Worm (Caenorhabditis elegans) whole organism, mixed stage, embryonic: Measurements from ENCODE around the gene gtf-2E2.

Experiments used
- M03D4.4 ChIP-seq: sonication (generic microtip); optimal IDR thresholded peaks from 2 replicates; lab custom pipeline; 2017; ENCODE audit warnings: mild to moderate bottlenecking, missing genetic modification characterization, missing compliant biosample characterization
- bed-3 ChIP-seq: fragments of 200-800 bp; sonication (Bioruptor generic); optimal IDR thresholded peaks from 3 replicates; lab custom pipeline; 2018; ENCODE audit warnings: mild to moderate bottlenecking, missing genetic modification characterization, moderate library complexity, missing compliant biosample characterization
- blmp-1 ChIP-seq: fragments of 150-350 bp; optimal IDR thresholded peaks from 2 replicates; lab custom pipeline; 2014; ENCODE audit warnings: missing biosample characterization, missing genetic modification characterization
- ceh-39 ChIP-seq: fragments of 150-350 bp; optimal IDR thresholded peaks from 2 replicates; lab custom pipeline; 2014; ENCODE audit warnings: missing biosample characterization, missing genetic modification characterization
- ceh-43 ChIP-seq: fragments of 200-800 bp; sonication (Bioruptor generic); optimal IDR thresholded peaks from 2 replicates; lab custom pipeline; 2018; ENCODE audit warnings: mild to moderate bottlenecking, missing genetic modification characterization, moderate library complexity, missing compliant biosample characterization
- ceh-83 ChIP-seq: fragments of 200-800 bp; sonication (Bioruptor generic); optimal IDR thresholded peaks from 2 replicates; lab custom pipeline; 2018; ENCODE audit warnings: mild to moderate bottlenecking, missing genetic modification characterization, missing compliant biosample characterization
- ces-1 ChIP-seq: fragments of 150-350 bp; optimal IDR thresholded peaks from 2 replicates; lab custom pipeline; 2014; ENCODE audit warnings: missing biosample characterization, missing genetic modification reagents, missing genetic modification characterization
- cnd-1 ChIP-seq: fragments of 200-800 bp; sonication (Bioruptor generic); optimal IDR thresholded peaks from 2 replicates; lab custom pipeline; 2018; ENCODE audit warnings: mild to moderate bottlenecking, missing genetic modification characterization, missing compliant biosample characterization
- elt-1 ChIP-seq: sonication (generic microtip); optimal IDR thresholded peaks from 2 replicates; lab custom pipeline; 2017; ENCODE audit warnings: missing genetic modification characterization, mild to moderate bottlenecking, missing compliant biosample characterization, antibody characterized with exemption, moderate library complexity, borderline replicate concordance; ENCODE audit not compliant: insufficient read depth
- elt-3 ChIP-seq: fragments of 150-350 bp; optimal IDR thresholded peaks from 2 replicates; lab custom pipeline; 2014; ENCODE audit warnings: missing biosample characterization, missing genetic modification characterization
- ham-2 ChIP-seq: fragments of 200-800 bp; sonication (Bioruptor generic); optimal IDR thresholded peaks from 2 replicates; lab custom pipeline; 2018; ENCODE audit warnings: mild to moderate bottlenecking, missing genetic modification characterization, missing compliant biosample characterization
- hlh-1 ChIP-seq: fragments of 150-350 bp; optimal IDR thresholded peaks from 2 replicates; lab custom pipeline; 2014; ENCODE audit warnings: missing biosample characterization, missing genetic modification reagents, missing genetic modification characterization
- lin-13 ChIP-seq: fragments of 150-350 bp; optimal IDR thresholded peaks from 2 replicates; lab custom pipeline; 2014; ENCODE audit warnings: missing biosample characterization, missing genetic modification characterization
- lin-32 ChIP-seq: fragments of 200-800 bp; sonication (Bioruptor generic); optimal IDR thresholded peaks from 2 replicates; lab custom pipeline; 2018; ENCODE audit warnings: mild to moderate bottlenecking, missing genetic modification characterization, missing compliant biosample characterization
- lsy-2 ChIP-seq: fragments of 150-350 bp; optimal IDR thresholded peaks from 2 replicates; lab custom pipeline; 2014; ENCODE audit warnings: missing biosample characterization, missing genetic modification characterization
- mab-5 ChIP-seq: fragments of 150-350 bp; optimal IDR thresholded peaks from 2 replicates; lab custom pipeline; 2014; ENCODE audit warnings: missing biosample characterization, missing genetic modification characterization
- mep-1 ChIP-seq: fragments of 150-350 bp; optimal IDR thresholded peaks from 2 replicates; lab custom pipeline; 2017; ENCODE audit warnings: missing biosample characterization, missing genetic modification reagents, missing genetic modification characterization, inconsistent platforms
- mls-2 ChIP-seq: sonication (generic microtip); optimal IDR thresholded peaks from 2 replicates; lab custom pipeline; 2016; ENCODE audit warnings: mild to moderate bottlenecking, missing genetic modification characterization, moderate library complexity, missing compliant biosample characterization
- nhr-2 ChIP-seq: fragments of 150-350 bp; optimal IDR thresholded peaks from 2 replicates; lab custom pipeline; 2014; ENCODE audit warnings: missing biosample characterization, missing genetic modification characterization
- nhr-237 ChIP-seq: fragments of 150-350 bp; optimal IDR thresholded peaks from 2 replicates; lab custom pipeline; 2014; ENCODE audit warnings: missing biosample characterization, missing genetic modification characterization
- nhr-28 ChIP-seq: fragments of 150-350 bp; optimal IDR thresholded peaks from 2 replicates; lab custom pipeline; 2014; ENCODE audit warnings: missing biosample characterization, missing genetic modification characterization
- nhr-76 ChIP-seq: sonication (generic microtip); optimal IDR thresholded peaks from 2 replicates; lab custom pipeline; 2017; ENCODE audit warnings: missing biosample characterization, missing genetic modification characterization
- pha-4 ChIP-seq: fragments of 150-350 bp; optimal IDR thresholded peaks from 2 replicates; lab custom pipeline; 2018; ENCODE audit warnings: missing biosample characterization, missing genetic modification reagents, missing genetic modification characterization
- sem-2 ChIP-seq: fragments of 200-800 bp; sonication (Bioruptor generic); optimal IDR thresholded peaks from 2 replicates; lab custom pipeline; 2018; ENCODE audit warnings: mild to moderate bottlenecking, missing genetic modification characterization, missing compliant biosample characterization
- snpc-4 ChIP-seq: fragments of 150-350 bp; optimal IDR thresholded peaks from 2 replicates; lab custom pipeline; 2014; ENCODE audit warnings: missing biosample characterization, missing genetic modification characterization
- sptf-1 ChIP-seq: sonication (generic microtip); optimal IDR thresholded peaks from 2 replicates; lab custom pipeline; 2017; ENCODE audit warnings: mild to moderate bottlenecking, missing genetic modification characterization, moderate library complexity, missing compliant biosample characterization
- tbx-8 ChIP-seq: fragments of 200-800 bp; sonication (Bioruptor generic); optimal IDR thresholded peaks from 2 replicates; lab custom pipeline; 2018; ENCODE audit warnings: mild to moderate bottlenecking, missing genetic modification characterization, moderate library complexity, missing compliant biosample characterization
- unc-120 ChIP-seq: sonication (generic microtip); optimal IDR thresholded peaks from 2 replicates; lab custom pipeline; 2017; ENCODE audit warnings: missing genetic modification characterization, missing compliant biosample characterization; ENCODE audit not compliant: poor library complexity, severe bottlenecking
- unc-39 ChIP-seq: fragments of 150-350 bp; optimal IDR thresholded peaks from 2 replicates; lab custom pipeline; 2014; ENCODE audit warnings: missing biosample characterization, missing genetic modification characterization
- unc-62 ChIP-seq: fragments of 150-350 bp; optimal IDR thresholded peaks from 2 replicates; lab custom pipeline; 2014; ENCODE audit warnings: missing biosample characterization, missing genetic modification reagents, missing genetic modification characterization
- zip-8 ChIP-seq: fragments of 150-350 bp; optimal IDR thresholded peaks from 2 replicates; lab custom pipeline; 2014; ENCODE audit warnings: missing biosample characterization, missing genetic modification characterization

gtf-2E2 gene

ce11 chrII:11510373-11510772 lies 31.9 kb downstream of the gtf-2E2 start, which contains the start of gene npr-41:
Gene npr-41 (plus strand): TSS chrII:11510673.
- TF ChIP-seq mep-1 (tag; lab: Kevin White, UChicago) (no peak), M03D4.4 (tag; lab: Kevin White, UChicago) (no peak), elt-1 (tag; lab: Kevin White, UChicago) (no peak), unc-39 (tag; lab: Kevin White, UChicago) (no peak), lsy-2 (tag; lab: Kevin White, UChicago) (no peak), nhr-237 (tag; lab: Kevin White, UChicago) (no peak), ceh-83 (no peak), ceh-39 (no peak), tbx-8 (no peak), blmp-1 (tag; lab: Kevin White, UChicago) (no peak), ces-1 (GFP tag; lab: Kevin White, UChicago) (no peak), ham-2 (no peak), lin-32 (GFP tag; lab: Kevin White, UChicago) (no peak), lin-13 (tag; lab: Kevin White, UChicago) (no peak), snpc-4 (tag; lab: Kevin White, UChicago) (no peak), nhr-2 (tag; lab: Kevin White, UChicago) (no peak), hlh-1 (tag; lab: Kevin White, UChicago) (no peak), nhr-76 (tag; lab: Kevin White, UChicago) (no peak)

- TF ChIP-seq M03D4.4 (tag; lab: Kevin White, UChicago) (no peak), lsy-2 (tag; lab: Kevin White, UChicago) (no peak), ceh-83 (no peak), elt-3 (no peak), ham-2 (peak; percentile 23), ceh-39 (no peak), sptf-1 (peak; percentile 23), zip-8 (tag; lab: Kevin White, UChicago) (no peak), mab-5 (tag; lab: Kevin White, UChicago) (no peak), nhr-28 (no peak), nhr-2 (tag; lab: Kevin White, UChicago) (no peak)
Measured at ce11 chrII:11503761-11504160, 38.5 kb downstream of the gtf-2E2 start.

- no peak for TF ChIP-seq lsy-2 (tag; lab: Kevin White, UChicago)
- no peak for TF ChIP-seq snpc-4 (tag; lab: Kevin White, UChicago)
- TF ChIP-seq unc-62 (GFP tag; lab: Kevin White, UChicago) = no peak
- no peak for TF ChIP-seq unc-120
- TF ChIP-seq mls-2 (tag; lab: Kevin White, UChicago) = no peak
- TF ChIP-seq bed-3 (GFP tag; lab: Kevin White, UChicago) = no peak
- peak; percentile 59 for TF ChIP-seq ham-2
- TF ChIP-seq mep-1 (tag; lab: Kevin White, UChicago) = no peak
- no peak for TF ChIP-seq unc-39 (tag; lab: Kevin White, UChicago)
- TF ChIP-seq blmp-1 (tag; lab: Kevin White, UChicago) = peak; percentile 91
- TF ChIP-seq ceh-83 = no peak
- peak; percentile 35 for TF ChIP-seq elt-1 (tag; lab: Kevin White, UChicago)
- no peak for TF ChIP-seq pha-4 (tag; lab: Kevin White, UChicago)
- peak; percentile 93 for TF ChIP-seq elt-3
- TF ChIP-seq nhr-2 (tag; lab: Kevin White, UChicago) = no peak
- no peak for TF ChIP-seq nhr-76 (tag; lab: Kevin White, UChicago)
- TF ChIP-seq nhr-237 (tag; lab: Kevin White, UChicago) = no peak
- no peak for TF ChIP-seq hlh-1 (tag; lab: Kevin White, UChicago)
- TF ChIP-seq cnd-1 (tag; lab: Kevin White, UChicago) = no peak
- no peak for TF ChIP-seq lin-32 (GFP tag; lab: Kevin White, UChicago)
- TF ChIP-seq lin-13 (tag; lab: Kevin White, UChicago) = no peak
- no peak for TF ChIP-seq ces-1 (GFP tag; lab: Kevin White, UChicago)
- no peak for TF ChIP-seq ceh-43 (GFP tag; lab: Kevin White, UChicago)
- TF ChIP-seq sem-2 (GFP tag; lab: Kevin White, UChicago) = no peak
- no peak for TF ChIP-seq sptf-1
- TF ChIP-seq, all 35 proteins: peak for 4
Measured at ce11 chrII:11501956-11502355, 40.3 kb downstream of the gtf-2E2 start.

ce11 chrII:11500198-11500597 lies 42.1 kb downstream of the gtf-2E2 start, which contains the start of gene B0334.20:
Gene B0334.20 (minus strand): TSS chrII:11500459.
- TF ChIP-seq lin-32 (GFP tag; lab: Kevin White, UChicago) = no peak
- no peak for TF ChIP-seq elt-1 (tag; lab: Kevin White, UChicago)
- no peak for TF ChIP-seq ceh-83
